Worm (Caenorhabditis elegans): ENCODE measurements around the gene F09B12.5.

The F09B12.5 gene

DNA sequence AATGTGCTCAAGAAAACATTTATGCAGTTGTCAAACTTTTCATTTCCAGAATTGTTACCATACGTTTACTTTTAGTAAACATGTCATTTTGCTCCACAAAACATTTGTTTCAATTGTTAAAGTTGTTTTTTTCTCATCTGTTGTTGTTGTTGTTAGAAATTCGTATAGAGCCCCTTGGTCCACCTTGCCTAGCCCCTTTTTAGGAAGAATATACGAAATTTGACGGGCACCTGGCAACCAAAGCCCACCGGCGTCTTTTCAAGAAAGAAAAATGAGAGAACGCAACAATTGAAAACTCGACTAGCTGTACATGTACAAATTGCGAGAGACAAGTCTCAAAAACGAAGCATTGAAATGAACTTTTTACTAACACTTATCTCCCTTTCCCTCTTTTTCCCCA is at the start of gene F09B12.5:
F09B12.5 (plus strand) TSS at position 301 of the 400 bp plus-strand sequence.
- no peak for TF ChIP-seq hnd-1 (tag; optimal IDR thresholded peaks at IDR 0.05)

DNA sequence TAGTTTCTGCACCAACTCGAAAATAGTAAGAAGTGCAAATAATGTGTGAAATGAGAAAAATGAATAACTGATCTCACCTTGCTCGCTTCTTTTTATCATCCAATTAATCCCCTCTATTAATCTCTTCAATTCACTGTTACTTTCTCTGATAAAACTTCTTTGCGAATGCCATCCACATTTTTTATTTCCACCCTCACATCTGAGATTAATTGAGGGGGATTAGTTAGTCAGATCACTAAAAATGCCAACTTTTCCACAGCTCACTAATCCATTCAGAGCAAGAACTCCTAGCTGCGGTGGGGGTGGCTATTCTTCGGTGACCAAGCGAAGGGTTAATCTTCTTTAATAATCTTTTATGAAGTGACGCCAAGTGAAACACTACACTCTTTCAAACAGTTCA is 49.7 kb upstream of the F09B12.5 start, which contains the start of gene dsc-1:
dsc-1 (minus strand) TSS at position 46 of the 400 bp plus-strand sequence.
- TF ChIP-seq ceh-13 (GFP tag; optimal IDR thresholded peaks at IDR 0.05): no peak
- TF ChIP-seq B0310.2 (tag; optimal IDR thresholded peaks at IDR 0.05): no peak
- peak; percentile 75 for TF ChIP-seq ceh-36 (tag; optimal IDR thresholded peaks at IDR 0.05)
- TF ChIP-seq hmbx-1 (tag; optimal IDR thresholded peaks at IDR 0.05): no peak
- TF ChIP-seq hnd-1 (tag; optimal IDR thresholded peaks at IDR 0.05): no peak
- TF ChIP-seq tra-4 (tag; optimal IDR thresholded peaks at IDR 0.05): no peak

DNA sequence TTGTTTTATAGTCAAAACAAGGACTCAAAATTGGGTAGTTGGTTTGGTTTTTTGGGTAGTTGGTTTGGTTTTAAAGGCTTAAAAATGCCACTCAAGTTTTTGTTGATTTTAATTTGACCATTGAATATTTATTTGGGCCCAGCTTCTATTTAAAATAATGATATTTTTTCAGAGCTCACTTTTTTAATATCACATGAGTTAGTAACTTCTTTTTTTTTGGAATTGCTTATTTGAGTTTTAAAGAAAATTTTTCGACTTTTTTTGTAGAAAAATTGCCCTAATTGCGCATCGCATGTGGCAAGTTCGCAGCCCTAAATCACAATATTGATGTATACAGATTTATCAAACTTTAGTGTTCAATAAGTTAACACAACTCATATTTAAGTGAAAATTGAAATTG is 48.7 kb upstream of the F09B12.5 start:
- no peak for TF ChIP-seq tbx-11 (GFP tag; IDR thresholded peaks at IDR 0.05)
- no peak for TF ChIP-seq tra-4 (tag; optimal IDR thresholded peaks at IDR 0.05)
- no peak for TF ChIP-seq pes-1 (GFP tag; IDR thresholded peaks at IDR 0.05)
- TF ChIP-seq hmbx-1 (tag; optimal IDR thresholded peaks at IDR 0.05): no peak
- TF ChIP-seq ets-7 (tag; optimal IDR thresholded peaks at IDR 0.05): no peak
- TF ChIP-seq aly-1 (tag; optimal IDR thresholded peaks at IDR 0.05): no peak
- TF ChIP-seq F13C5.2 (tag; optimal IDR thresholded peaks at IDR 0.05): no peak
- no peak for TF ChIP-seq sea-1 (GFP tag; conservative IDR thresholded peaks at IDR 0.05)
- TF ChIP-seq B0310.2 (tag; optimal IDR thresholded peaks at IDR 0.05): no peak
- no peak for TF ChIP-seq hmg-4 (GFP tag; optimal IDR thresholded peaks at IDR 0.05)
- TF ChIP-seq scrt-1 (GFP tag; IDR thresholded peaks at IDR 0.05): no peak
- no peak for TF ChIP-seq tbx-37 (GFP tag; conservative IDR thresholded peaks at IDR 0.05)
- no peak for TF ChIP-seq flt-1 (GFP tag; IDR thresholded peaks at IDR 0.05)
- no peak for TF ChIP-seq ceh-13 (GFP tag; optimal IDR thresholded peaks at IDR 0.05)
- no peak for TF ChIP-seq ceh-36 (tag; optimal IDR thresholded peaks at IDR 0.05)

DNA sequence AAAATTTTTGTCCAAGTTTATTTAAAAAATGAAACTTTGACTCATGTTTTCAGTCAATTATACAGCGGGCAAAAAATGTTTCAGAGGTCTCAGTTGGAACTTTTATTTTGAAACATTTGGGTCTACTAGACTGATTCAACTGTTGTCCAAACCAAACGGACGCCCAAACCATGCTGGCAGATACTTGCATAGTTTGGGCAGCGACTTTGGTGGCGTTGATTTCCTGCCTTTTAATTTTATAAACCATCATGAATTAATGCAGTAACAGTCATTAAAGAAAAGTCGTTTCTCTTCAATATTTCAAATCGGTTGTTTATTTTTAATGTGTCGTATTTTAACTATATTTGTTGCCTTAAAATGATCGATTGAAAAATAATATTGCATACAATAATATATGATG is 48.2 kb upstream of the F09B12.5 start:
- no peak for TF ChIP-seq tbx-11 (GFP tag; IDR thresholded peaks at IDR 0.05)
- no peak for TF ChIP-seq ceh-36 (tag; optimal IDR thresholded peaks at IDR 0.05)
- TF ChIP-seq hmbx-1 (tag; optimal IDR thresholded peaks at IDR 0.05): no peak

DNA sequence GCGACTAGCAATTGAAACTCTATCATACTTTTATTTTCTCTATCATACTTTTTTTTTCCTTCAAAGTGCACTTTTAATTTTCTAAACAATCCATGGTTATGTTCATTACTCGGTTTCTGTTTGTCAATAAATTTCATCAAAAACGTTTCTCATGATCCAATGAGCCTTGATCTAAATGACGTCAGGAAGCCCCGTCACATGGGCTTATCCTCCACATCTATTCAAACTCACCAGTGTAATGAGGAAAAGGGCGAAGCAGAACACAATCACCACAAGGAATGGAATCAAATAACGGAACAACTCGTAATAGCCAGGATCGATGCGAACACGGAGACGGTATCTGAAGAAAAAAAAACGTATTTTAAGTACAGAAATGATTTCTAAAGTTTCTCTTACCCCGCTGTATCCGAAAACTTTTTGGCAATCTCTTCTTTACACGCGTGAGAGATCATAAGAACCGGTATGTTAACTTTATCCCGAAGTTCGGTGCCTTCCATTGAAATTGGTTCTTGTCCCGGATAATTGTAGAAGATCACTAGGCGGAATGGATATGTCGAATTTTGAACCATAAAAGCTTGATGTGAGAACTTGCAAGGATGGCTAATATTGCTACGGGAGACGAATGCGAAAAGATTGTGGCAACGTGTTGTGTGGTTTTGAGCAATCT is 45.3 kb upstream of the F09B12.5 start:
- TF ChIP-seq ceh-36 (tag; optimal IDR thresholded peaks at IDR 0.05) (no peak), pes-1 (GFP tag; IDR thresholded peaks at IDR 0.05) (no peak), hmbx-1 (tag; optimal IDR thresholded peaks at IDR 0.05) (no peak), flt-1 (GFP tag; IDR thresholded peaks at IDR 0.05) (no peak), aly-1 (tag; optimal IDR thresholded peaks at IDR 0.05) (no peak), tra-4 (tag; optimal IDR thresholded peaks at IDR 0.05) (no peak), F13C5.2 (tag; optimal IDR thresholded peaks at IDR 0.05) (no peak), tbx-11 (GFP tag; IDR thresholded peaks at IDR 0.05) (no peak), hmg-4 (GFP tag; optimal IDR thresholded peaks at IDR 0.05) (no peak), ets-7 (tag; optimal IDR thresholded peaks at IDR 0.05) (no peak), scrt-1 (GFP tag; IDR thresholded peaks at IDR 0.05) (no peak), hnd-1 (tag; optimal IDR thresholded peaks at IDR 0.05) (no peak), ama-1 (optimal IDR thresholded peaks at IDR 0.05) (no peak), B0310.2 (tag; optimal IDR thresholded peaks at IDR 0.05) (no peak)

DNA sequence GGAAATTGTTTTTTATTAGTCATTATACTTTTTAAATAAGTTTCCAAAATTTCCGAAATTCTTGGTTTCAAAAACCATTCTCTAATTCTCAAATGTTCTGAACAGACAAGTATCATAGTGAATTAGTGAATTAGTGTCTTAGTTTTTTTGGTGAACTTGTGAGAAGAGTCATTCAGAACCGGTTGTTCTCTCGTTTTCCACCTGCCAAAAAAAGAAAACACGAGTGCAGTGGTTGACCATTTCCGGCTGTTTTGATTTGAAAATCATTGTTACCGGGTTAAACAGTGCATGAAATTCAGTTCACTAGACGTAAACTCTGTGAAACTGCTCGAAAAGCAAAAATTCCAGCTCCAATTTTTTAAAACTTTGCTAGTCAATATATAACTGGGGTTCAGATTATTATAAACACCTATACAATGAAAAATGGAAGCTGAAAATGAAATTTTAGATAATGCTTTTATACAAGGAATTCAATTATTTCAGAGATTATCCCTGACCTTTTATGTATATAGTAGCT is 44.7 kb upstream of the F09B12.5 start:
- TF ChIP-seq ama-1 (optimal IDR thresholded peaks at IDR 0.05) (no peak), ceh-36 (tag; optimal IDR thresholded peaks at IDR 0.05) (no peak), ets-7 (tag; optimal IDR thresholded peaks at IDR 0.05) (no peak), hnd-1 (tag; optimal IDR thresholded peaks at IDR 0.05) (no peak), tbx-37 (GFP tag; conservative IDR thresholded peaks at IDR 0.05) (no peak), scrt-1 (GFP tag; IDR thresholded peaks at IDR 0.05) (no peak), sea-1 (GFP tag; conservative IDR thresholded peaks at IDR 0.05) (no peak), tbx-11 (GFP tag; IDR thresholded peaks at IDR 0.05) (no peak), pes-1 (GFP tag; IDR thresholded peaks at IDR 0.05) (no peak), F13C5.2 (tag; optimal IDR thresholded peaks at IDR 0.05) (no peak), tra-4 (tag; optimal IDR thresholded peaks at IDR 0.05) (no peak), ceh-13 (GFP tag; optimal IDR thresholded peaks at IDR 0.05) (no peak), aly-1 (tag; optimal IDR thresholded peaks at IDR 0.05) (no peak), hmbx-1 (tag; optimal IDR thresholded peaks at IDR 0.05) (no peak), B0310.2 (tag; optimal IDR thresholded peaks at IDR 0.05) (no peak)

DNA sequence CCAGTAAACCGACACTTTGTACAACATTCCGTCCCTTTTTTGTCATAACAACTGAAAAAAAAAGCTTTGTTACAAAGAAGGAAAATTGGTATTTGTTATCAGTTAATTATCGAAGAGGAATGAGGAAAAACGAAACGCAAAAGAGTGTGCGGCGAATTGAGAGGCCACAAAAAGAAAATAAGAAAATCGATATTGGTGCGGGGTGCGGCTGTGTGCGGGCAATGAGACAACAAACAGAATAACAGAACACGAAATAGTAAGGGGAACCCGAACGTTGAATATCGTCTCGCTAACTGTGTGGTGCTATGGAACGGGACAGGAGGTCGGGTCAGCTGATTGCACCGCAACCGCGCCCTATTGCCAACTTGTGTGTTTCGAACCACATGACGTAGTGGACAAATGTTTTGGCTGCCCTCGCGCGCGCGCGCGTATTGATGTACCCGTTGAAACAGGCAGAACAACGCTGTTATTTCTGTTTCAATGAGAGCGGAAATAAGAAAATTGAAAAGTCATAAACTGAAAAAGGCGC is 43.9 kb upstream of the F09B12.5 start, which contains the start of gene C18B12.4:
C18B12.4 (minus strand) TSS at position 51 of the 529 bp plus-strand sequence.
- 0 out of 2 replicates have a peak, but pooled peaks have one; percentile 27 for TF ChIP-seq flt-1 (GFP tag; IDR thresholded peaks at IDR 0.05)
- no peak for TF ChIP-seq hnd-1 (tag; optimal IDR thresholded peaks at IDR 0.05)
- TF ChIP-seq hmg-4 (GFP tag; optimal IDR thresholded peaks at IDR 0.05): peak; percentile 79
- TF ChIP-seq tra-4 (tag; optimal IDR thresholded peaks at IDR 0.05): no peak
- peak; percentile 55 for TF ChIP-seq F13C5.2 (tag; optimal IDR thresholded peaks at IDR 0.05)
- 0 out of 2 replicates have a peak, but pooled peaks have one; percentile 30 for TF ChIP-seq scrt-1 (GFP tag; IDR thresholded peaks at IDR 0.05)

DNA sequence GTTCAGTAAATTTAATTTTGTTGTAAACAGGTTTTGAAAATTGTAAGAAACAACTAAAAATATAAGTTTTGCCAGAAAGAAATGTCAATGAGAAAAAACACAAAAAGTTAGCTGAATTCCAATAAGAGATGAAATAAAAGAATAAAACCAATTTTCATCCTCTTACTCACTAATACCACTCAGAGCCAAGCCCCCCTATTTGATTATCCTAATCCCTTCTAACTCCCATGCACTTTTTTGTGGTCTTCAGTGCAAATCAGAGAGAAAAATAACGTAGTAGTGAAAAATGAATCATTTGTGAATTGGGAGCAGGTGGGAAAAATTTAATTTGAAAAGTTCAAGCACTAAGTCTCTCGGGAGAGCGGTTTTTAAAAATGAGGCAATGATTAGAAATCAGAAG is 43.2 kb upstream of the F09B12.5 start:
- TF ChIP-seq ceh-36 (tag; optimal IDR thresholded peaks at IDR 0.05) (peak; percentile 1), sea-1 (GFP tag; conservative IDR thresholded peaks at IDR 0.05) (no peak), tbx-11 (GFP tag; IDR thresholded peaks at IDR 0.05) (no peak)
